Worm (Caenorhabditis elegans): ENCODE data around the gene acox-1.6.

Gene acox-1.6

DNA sequence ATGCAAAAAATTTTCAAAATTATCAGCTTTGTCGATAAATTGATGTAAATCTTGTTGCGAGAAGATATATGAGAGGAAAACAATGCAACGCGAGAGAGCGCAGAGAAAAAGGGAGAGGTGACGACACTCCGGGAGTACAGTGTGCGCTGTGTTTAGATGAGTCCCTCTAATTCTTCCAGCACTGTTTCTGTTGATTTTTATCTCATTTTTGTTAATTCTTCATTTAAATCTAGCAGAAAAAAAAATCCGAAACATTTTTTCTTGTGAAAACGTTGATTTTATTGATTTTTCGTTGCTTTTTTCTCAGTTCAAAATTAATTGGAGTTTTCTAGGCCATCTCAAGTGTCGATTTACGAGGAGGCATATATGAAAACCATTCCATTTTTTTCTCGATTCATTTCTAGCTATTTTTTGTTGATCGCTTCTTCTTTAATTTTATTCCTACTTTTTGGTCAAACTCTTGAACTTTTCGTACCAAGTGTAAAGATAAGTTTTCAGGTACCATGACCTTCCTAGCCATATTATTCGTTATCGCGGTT is 11.1 kb upstream of the acox-1.6 start, which contains the start of gene acl-1 (continued):
- TF ChIP-seq mdl-1 (tag; optimal IDR thresholded peaks at IDR 0.05) (peak in 1 of 2 experiments; percentile 46), dmd-9 (GFP tag; IDR thresholded peaks at IDR 0.05) (peak; percentile 77), lin-38 (GFP tag; IDR thresholded peaks at IDR 0.05) (peak; percentile 53), Y105C5A.15 (GFP tag; IDR thresholded peaks at IDR 0.05) (no peak), fkh-10 (GFP tag; optimal IDR thresholded peaks at IDR 0.05) (peak; percentile 73), lsy-2 (tag; optimal IDR thresholded peaks at IDR 0.05) (peak; percentile 45 to 85), D1046.2 (GFP tag; IDR thresholded peaks at IDR 0.05) (0 out of 2 replicates have a peak, but pooled peaks have one; percentile 38), arid-1 (GFP tag; conservative IDR thresholded peaks at IDR 0.05) (no peak), pqm-1 (tag; optimal IDR thresholded peaks at IDR 0.05) (no peak), nhr-48 (tag; optimal IDR thresholded peaks at IDR 0.05) (peak; percentile 52), nhr-76 (tag; optimal IDR thresholded peaks at IDR 0.05) (no peak), nhr-28 (tag; optimal IDR thresholded peaks at IDR 0.05) (peak; percentile 18), spr-1 (tag; optimal IDR thresholded peaks at IDR 0.05) (peak; percentile 35)

DNA sequence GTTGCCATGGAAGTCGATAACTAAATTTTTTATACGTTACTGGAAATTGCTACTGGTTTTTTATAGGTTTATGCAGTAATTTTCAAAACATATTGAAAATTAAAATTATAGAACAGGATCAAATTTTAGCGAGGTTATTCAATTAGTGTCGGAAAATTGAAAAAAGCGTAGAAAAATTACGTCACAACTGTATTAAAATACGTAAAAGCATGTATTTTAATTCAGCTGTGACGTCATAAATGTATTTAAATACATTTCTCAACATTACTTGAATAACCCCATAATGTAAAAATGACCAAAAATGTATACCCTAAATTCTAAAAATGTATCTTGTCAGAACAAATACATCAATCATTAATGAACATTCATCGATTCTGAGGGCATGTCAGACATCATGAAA is 10.5 kb upstream of the acox-1.6 start:
- no peak for TF ChIP-seq tag-97 (GFP tag; IDR thresholded peaks at IDR 0.05)
- no peak for TF ChIP-seq hlh-30 (tag; optimal IDR thresholded peaks at IDR 0.05; ENCODE audit: insufficient read depth)
- TF ChIP-seq nhr-48 (tag; optimal IDR thresholded peaks at IDR 0.05), result no peak
- no peak for TF ChIP-seq mxl-2 (GFP tag; conservative IDR thresholded peaks at IDR 0.05)
- TF ChIP-seq unc-39 (tag; optimal IDR thresholded peaks at IDR 0.05), result no peak
- TF ChIP-seq aha-1 (tag), result no peak
- no peak for TF ChIP-seq nhr-25 (tag; optimal IDR thresholded peaks at IDR 0.05; ENCODE audit: borderline replicate concordance, insufficient read depth)
- TF ChIP-seq snpc-4 (tag; optimal IDR thresholded peaks at IDR 0.05), result no peak
- no peak for TF ChIP-seq zag-1 (tag; optimal IDR thresholded peaks at IDR 0.05)
- no peak for TF ChIP-seq D1046.2 (GFP tag; IDR thresholded peaks at IDR 0.05)
- TF ChIP-seq gei-8 (GFP tag; optimal IDR thresholded peaks at IDR 0.05), result no peak
- no peak for TF ChIP-seq nhr-102 (tag; optimal IDR thresholded peaks at IDR 0.05)
- no peak for TF ChIP-seq attf-4 (tag; optimal IDR thresholded peaks at IDR 0.05)
- no peak for TF ChIP-seq duxl-1 (tag; optimal IDR thresholded peaks at IDR 0.05; ENCODE audit: poor library complexity)
- no peak for TF ChIP-seq lin-13 (GFP tag; optimal IDR thresholded peaks at IDR 0.05)
- no peak for TF ChIP-seq cey-2 (tag; optimal IDR thresholded peaks at IDR 0.05; ENCODE audit: borderline replicate concordance, insufficient read depth)
- TF ChIP-seq pha-4 (GFP tag; IDR thresholded peaks at IDR 0.05), result no peak
- no peak for TF ChIP-seq pha-4 (tag; optimal IDR thresholded peaks at IDR 0.05)

DNA sequence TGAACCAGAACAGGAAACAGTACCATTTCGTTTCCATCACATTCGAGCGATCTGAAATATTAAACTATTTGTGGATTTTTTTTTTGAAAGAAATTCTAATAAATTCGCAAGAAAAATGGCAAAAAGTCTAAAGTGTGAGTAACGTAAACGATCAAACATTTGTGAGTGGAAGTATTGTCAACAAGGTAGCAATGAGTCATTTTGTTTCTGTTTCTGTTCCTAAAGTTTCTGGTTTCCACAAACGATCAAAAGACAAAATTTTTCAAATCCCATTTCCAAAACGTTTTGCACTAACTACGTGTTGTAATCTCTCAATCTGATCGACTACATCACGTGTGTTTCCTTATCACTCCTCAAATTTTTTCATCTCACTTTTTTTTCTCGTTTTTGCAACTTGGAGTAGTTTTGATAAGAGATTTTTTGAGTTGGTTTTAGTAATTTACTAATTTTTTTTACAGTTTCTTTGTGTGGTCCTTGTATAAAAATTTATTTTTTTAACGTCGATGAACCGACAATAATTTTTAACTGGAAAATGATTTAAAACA is 9.3 kb upstream of the acox-1.6 start, which contains the start of gene F59F4.3:
TSS of gene F59F4.3 (minus strand) at position 51 of the 545 bp plus-strand sequence.
- TF ChIP-seq aly-2 (tag; optimal IDR thresholded peaks at IDR 0.05), result no peak
- TF ChIP-seq nhr-48 (tag; optimal IDR thresholded peaks at IDR 0.05), result no peak
- TF ChIP-seq hlh-11 (tag; optimal IDR thresholded peaks at IDR 0.05), result peak; percentile 3
- no peak for TF ChIP-seq F37D6.2 (tag; optimal IDR thresholded peaks at IDR 0.05)
- no peak for TF ChIP-seq F44E2.7 (GFP tag; IDR thresholded peaks at IDR 0.05)
- TF ChIP-seq dmd-6 (GFP tag; IDR thresholded peaks at IDR 0.05), result peak; percentile 40
- TF ChIP-seq mep-1 (tag; optimal IDR thresholded peaks at IDR 0.05), result no peak
- no peak for TF ChIP-seq madf-9 (GFP tag; conservative IDR thresholded peaks at IDR 0.05)
- TF ChIP-seq ces-1 (GFP tag; optimal IDR thresholded peaks at IDR 0.05), result no peak
- peak; percentile 9 for TF ChIP-seq hlh-30 (tag; optimal IDR thresholded peaks at IDR 0.05; ENCODE audit: insufficient read depth)
- no peak for TF ChIP-seq nhr-42 (GFP tag; IDR thresholded peaks at IDR 0.05)
- no peak for TF ChIP-seq Y105C5A.15 (GFP tag; IDR thresholded peaks at IDR 0.05)
- no peak for TF ChIP-seq lin-39 (tag; optimal IDR thresholded peaks at IDR 0.05)
- TF ChIP-seq F49E8.2 (tag; optimal IDR thresholded peaks at IDR 0.05; ENCODE audit: borderline replicate concordance), result no peak
- TF ChIP-seq nhr-10 (tag; optimal IDR thresholded peaks at IDR 0.05), result no peak
- TF ChIP-seq nhr-25 (tag; optimal IDR thresholded peaks at IDR 0.05; ENCODE audit: borderline replicate concordance, insufficient read depth), result no peak
- peak; percentile 64 for TF ChIP-seq nhr-28 (tag; optimal IDR thresholded peaks at IDR 0.05)
- TF ChIP-seq mxl-3 (GFP tag; optimal IDR thresholded peaks at IDR 0.05), result no peak
- TF ChIP-seq attf-4 (tag; optimal IDR thresholded peaks at IDR 0.05), result no peak
- TF ChIP-seq saeg-2 (GFP tag; IDR thresholded peaks at IDR 0.05), result no peak
- peak in 1 of 2 experiments; percentile 22 for TF ChIP-seq mdl-1 (tag; optimal IDR thresholded peaks at IDR 0.05)
- no peak for TF ChIP-seq ztf-11 (tag; optimal IDR thresholded peaks at IDR 0.05)
- TF ChIP-seq zip-11 (GFP tag; IDR thresholded peaks at IDR 0.05), result no peak
- peak; percentile 68 for TF ChIP-seq dve-1 (tag; optimal IDR thresholded peaks at IDR 0.05; ENCODE audit: insufficient read depth)
- no peak for TF ChIP-seq snpc-1.2 (GFP tag; IDR thresholded peaks at IDR 0.05)

All from whole organism, L4 larva.